Fruit fly (Drosophila melanogaster): Measurements from ENCODE around the gene Cp15.

Cp15 gene

dm6 chr3L:8683773-8684172 is 44.5 kb upstream of the Cp15 start (continued):
- TF ChIP-seq CG12071 (GFP tag; optimal IDR thresholded peaks at IDR 0.05) = peak; percentile 59
- no peak for TF ChIP-seq MESR4 (GFP tag; optimal IDR thresholded peaks at IDR 0.05)
- TF ChIP-seq jing (GFP tag; optimal IDR thresholded peaks at IDR 0.05) = no peak
- no peak for TF ChIP-seq CG9817 (tag; optimal IDR thresholded peaks at IDR 0.05)
- TF ChIP-seq Optix (GFP tag; IDR thresholded peaks at IDR 0.05) = peak; percentile 29; the same call in 1 of the 3 replicates
- peak; percentile 12 for TF ChIP-seq CG17385 (GFP tag; optimal IDR thresholded peaks at IDR 0.05)
- TF ChIP-seq gro (GFP tag; optimal IDR thresholded peaks at IDR 0.05) = no peak
- TF ChIP-seq CG14014 (GFP tag; IDR thresholded peaks at IDR 0.05) = peak; percentile 54; the same call in 1 of the 2 replicates
- TF ChIP-seq fd96Cb (tag; optimal IDR thresholded peaks at IDR 0.05) = no peak
- no peak for TF ChIP-seq croc (GFP tag; conservative IDR thresholded peaks at IDR 0.05)
- TF ChIP-seq lmd (GFP tag; IDR thresholded peaks at IDR 0.05) = no peak
- 0 out of 3 replicates have a peak, but pooled peaks have one; percentile 51 for TF ChIP-seq Dbx (GFP tag; IDR thresholded peaks at IDR 0.05)
- no peak for TF ChIP-seq abd-A (tag; optimal IDR thresholded peaks at IDR 0.05)
- peak; percentile 85 for TF ChIP-seq Med (GFP tag)
- TF ChIP-seq ttk (GFP tag; IDR thresholded peaks at IDR 0.05) = no peak
- 0 out of 2 replicates have a peak, but pooled peaks have one; percentile 19 for TF ChIP-seq sim (GFP tag; IDR thresholded peaks at IDR 0.05)
- TF ChIP-seq Xrp1 (GFP tag; IDR thresholded peaks at IDR 0.05) = no peak
- no peak for TF ChIP-seq Hand (GFP tag; optimal IDR thresholded peaks at IDR 0.05)
- TF ChIP-seq Lim3 (GFP tag; IDR thresholded peaks at IDR 0.05) = no peak
- no peak for TF ChIP-seq CG10462 (GFP tag; optimal IDR thresholded peaks at IDR 0.05)
- no peak for TF ChIP-seq CG30020 (tag; optimal IDR thresholded peaks at IDR 0.05)
- TF ChIP-seq gem (tag; optimal IDR thresholded peaks at IDR 0.05) = no peak
- no peak for TF ChIP-seq CG4730 (GFP tag; IDR thresholded peaks at IDR 0.05)
- no peak for TF ChIP-seq knrl (GFP tag; IDR thresholded peaks at IDR 0.05; ENCODE audit: partially characterized antibody)
- TF ChIP-seq gce (GFP tag; IDR thresholded peaks at IDR 0.05) = 0 out of 3 replicates have a peak, but pooled peaks have one; percentile 28
- no peak for TF ChIP-seq CG2202 (tag; optimal IDR thresholded peaks at IDR 0.05)
- TF ChIP-seq sr (GFP tag; IDR thresholded peaks at IDR 0.05) = 0 out of 3 replicates have a peak, but pooled peaks have one; percentile 8
- no peak for TF ChIP-seq Atf3 (GFP tag; optimal IDR thresholded peaks at IDR 0.05)
- peak; percentile 43; the same call in 1 of the 2 replicates for TF ChIP-seq vvl (GFP tag; IDR thresholded peaks at IDR 0.05)
- TF ChIP-seq Mes4 (GFP tag; optimal IDR thresholded peaks at IDR 0.05) = no peak
- TF ChIP-seq Fer3 (tag; optimal IDR thresholded peaks at IDR 0.05) = peak; percentile 8
- TF ChIP-seq CG18619 (GFP tag; optimal IDR thresholded peaks at IDR 0.05) = peak; percentile 35
- TF ChIP-seq Dip2 (GFP tag; IDR thresholded peaks at IDR 0.05) = no peak
- TF ChIP-seq CG2889 (GFP tag; IDR thresholded peaks at IDR 0.05) = no peak
- TF ChIP-seq slbo (GFP tag; IDR thresholded peaks at IDR 0.05) = no peak
- TF ChIP-seq ham (GFP tag; IDR thresholded peaks at IDR 0.05) = no peak
- TF ChIP-seq mirr (GFP tag; optimal IDR thresholded peaks at IDR 0.05) = peak; percentile 2
- peak; percentile 13 for TF ChIP-seq jumu (GFP tag; optimal IDR thresholded peaks at IDR 0.05)
- peak; percentile 91; the same call in 2 of the 3 replicates for TF ChIP-seq otp (GFP tag; IDR thresholded peaks at IDR 0.05)
- no peak for TF ChIP-seq CG13287 (GFP tag; IDR thresholded peaks at IDR 0.05; ENCODE audit: partially characterized antibody)
- no peak for TF ChIP-seq CG1602 (GFP tag; optimal IDR thresholded peaks at IDR 0.05)
- no peak for TF ChIP-seq tio (GFP tag; optimal IDR thresholded peaks at IDR 0.05)
- TF ChIP-seq bcd (GFP tag; optimal IDR thresholded peaks at IDR 0.05) = no peak
- TF ChIP-seq kni (GFP tag; optimal IDR thresholded peaks at IDR 0.05) = peak; percentile 49
- no peak for TF ChIP-seq wor (GFP tag; IDR thresholded peaks at IDR 0.05)
- TF ChIP-seq CTCF (GFP tag; optimal IDR thresholded peaks at IDR 0.05) = no peak
- peak; percentile 33 for TF ChIP-seq Hey (tag; optimal IDR thresholded peaks at IDR 0.05)
- TF ChIP-seq Mad (GFP tag; optimal IDR thresholded peaks at IDR 0.05) = no peak
- TF ChIP-seq NFAT (GFP tag; IDR thresholded peaks at IDR 0.05) = 0 out of 2 replicates have a peak, but pooled peaks have one; percentile 46
- TF ChIP-seq insv (GFP tag; optimal IDR thresholded peaks at IDR 0.05) = no peak
- TF ChIP-seq CG1832 (GFP tag; optimal IDR thresholded peaks at IDR 0.05) = no peak
- no peak for TF ChIP-seq ken (GFP tag; IDR thresholded peaks at IDR 0.05)
- TF ChIP-seq run (tag; optimal IDR thresholded peaks at IDR 0.05) = no peak

Measured in whole organism, embryonic.